Fruit fly (Drosophila melanogaster): Measurements from ENCODE around the gene CG3792.

Gene CG3792

dm6 chr2L:4997401-4998259 lies 20.5 kb downstream of the CG3792 start (continued):
- TF ChIP-seq caup (GFP tag; optimal IDR thresholded peaks at IDR 0.05; ENCODE audit: severe bottlenecking) (peak; percentile 98), CG13775 (GFP tag; optimal IDR thresholded peaks at IDR 0.05) (peak; percentile 99), CG5953 (GFP tag; IDR thresholded peaks at IDR 0.05) (peak; percentile 99), NFAT (GFP tag; IDR thresholded peaks at IDR 0.05) (peak; percentile 99), CG14014 (GFP tag; IDR thresholded peaks at IDR 0.05) (peak; percentile 99), Camta (GFP tag; optimal IDR thresholded peaks at IDR 0.05) (peak; percentile 99), Dp (GFP tag; optimal IDR thresholded peaks at IDR 0.05) (peak; percentile 48), CG2116 (GFP tag; optimal IDR thresholded peaks at IDR 0.05) (peak; percentile 88), ftz-f1 (GFP tag; optimal IDR thresholded peaks at IDR 0.05) (peak; percentile 88), Poxn (GFP tag; IDR thresholded peaks at IDR 0.05) (peak; percentile 96), Bgb (GFP tag; IDR thresholded peaks at IDR 0.05; ENCODE audit: partially characterized antibody) (peak; percentile 59), ATbp (GFP tag; optimal IDR thresholded peaks at IDR 0.05) (peak; percentile 99), Hr51 (GFP tag; optimal IDR thresholded peaks at IDR 0.05) (peak; percentile 98 to 99), Lim3 (GFP tag; IDR thresholded peaks at IDR 0.05) (peak; percentile 99; the same call in 1 of the 2 replicates), org-1 (GFP tag; optimal IDR thresholded peaks at IDR 0.05) (peak; percentile 98), Rfx (GFP tag; IDR thresholded peaks at IDR 0.05) (peak; percentile 100), esg (GFP tag; conservative IDR thresholded peaks at IDR 0.05) (peak; percentile 99), rib (GFP tag; IDR thresholded peaks at IDR 0.05) (peak; percentile 97), tna (GFP tag; IDR thresholded peaks at IDR 0.05; ENCODE audit: partially characterized antibody) (peak; percentile 55), CG17612 (GFP tag; IDR thresholded peaks at IDR 0.05) (peak; percentile 98), Hsf (GFP tag; optimal IDR thresholded peaks at IDR 0.05) (peak; percentile 99), nmo (GFP tag; optimal IDR thresholded peaks at IDR 0.05) (peak; percentile 99), CG4854 (GFP tag; optimal IDR thresholded peaks at IDR 0.05) (peak; percentile 98), CG8290 (GFP tag; optimal IDR thresholded peaks at IDR 0.05) (peak; percentile 99), CG8290 (tag; optimal IDR thresholded peaks at IDR 0.05) (peak; percentile 99 to 100), exex (tag; optimal IDR thresholded peaks at IDR 0.05) (peak; percentile 88), mld (GFP tag; IDR thresholded peaks at IDR 0.05; ENCODE audit: partially characterized antibody) (0 out of 3 replicates have a peak, but pooled peaks have one; percentile 25), tx (GFP tag; optimal IDR thresholded peaks at IDR 0.05) (peak; percentile 99), Dad (GFP tag; optimal IDR thresholded peaks at IDR 0.05) (peak; percentile 99), CG1832 (GFP tag; optimal IDR thresholded peaks at IDR 0.05) (peak; percentile 95), zen2 (GFP tag; IDR thresholded peaks at IDR 0.05; ENCODE audit: partially characterized antibody) (peak; percentile 43; the same call in 1 of the 3 replicates), CG9437 (GFP tag; optimal IDR thresholded peaks at IDR 0.05) (peak; percentile 97), MTF-1 (GFP tag; optimal IDR thresholded peaks at IDR 0.05; ENCODE audit: borderline replicate concordance) (peak; percentile 98), emc (GFP tag; optimal IDR thresholded peaks at IDR 0.05) (peak; percentile 97), CG12659 (GFP tag; optimal IDR thresholded peaks at IDR 0.05) (peak; percentile 99), CG12155 (GFP tag; optimal IDR thresholded peaks at IDR 0.05) (peak; percentile 98), Bdp1 (GFP tag; optimal IDR thresholded peaks at IDR 0.05) (peak; percentile 94), wor (GFP tag; IDR thresholded peaks at IDR 0.05) (peak; percentile 99), sens (GFP tag) (peak; percentile 100), Fer1 (GFP tag; optimal IDR thresholded peaks at IDR 0.05) (peak; percentile 98), sisA (GFP tag; IDR thresholded peaks at IDR 0.05) (peak; percentile 100), Dref (GFP tag; IDR thresholded peaks at IDR 0.05) (no peak; the same call in 1 of the 2 replicates), vfl (GFP tag; optimal IDR thresholded peaks at IDR 0.05) (peak; percentile 98), CG14710 (tag; optimal IDR thresholded peaks at IDR 0.05) (peak; percentile 98), pita (GFP tag; optimal IDR thresholded peaks at IDR 0.05) (no peak), Chrac-16 (GFP tag; optimal IDR thresholded peaks at IDR 0.05) (peak; percentile 99), CG11560 (tag; IDR thresholded peaks at IDR 0.05) (peak; percentile 94), CG4424 (GFP tag; optimal IDR thresholded peaks at IDR 0.05) (peak; percentile 99), Adf1 (GFP tag; IDR thresholded peaks at IDR 0.05) (peak; percentile 87)
